Fruit fly (Drosophila melanogaster): Measurements from ENCODE around the gene Ogg1.

The Ogg1 gene

DNA sequence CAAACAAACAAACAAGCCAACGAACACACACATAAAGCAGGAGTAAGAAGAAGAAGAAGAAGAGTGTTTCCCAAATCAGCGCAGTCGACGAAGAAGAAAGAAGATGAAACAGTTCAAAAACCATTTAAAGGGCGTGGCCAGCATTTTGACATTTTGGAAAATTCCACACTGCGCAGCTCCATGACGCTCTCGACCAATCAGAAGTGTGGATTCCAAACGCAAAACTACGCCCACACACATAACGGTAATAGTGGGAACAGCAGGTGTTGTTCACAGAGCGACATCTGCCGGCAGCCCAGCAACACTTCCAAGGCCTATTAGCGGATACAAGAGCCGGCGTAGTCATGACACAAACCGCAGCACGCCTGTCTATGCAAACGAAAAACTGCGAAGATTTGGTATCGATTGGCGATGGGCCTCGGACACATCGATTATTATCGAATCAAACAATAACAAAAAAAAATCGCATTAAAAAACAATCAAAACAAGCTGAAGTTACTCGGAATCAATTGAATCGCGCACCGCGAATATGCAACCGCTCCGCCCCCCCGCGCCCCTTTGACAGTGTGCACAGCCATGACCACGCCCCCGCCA lies 13.4 kb upstream of the Ogg1 start, which contains the start of gene Rubicon (continued):
- TF ChIP-seq schlank (tag; optimal IDR thresholded peaks at IDR 0.05) (no peak), Dbx (GFP tag; IDR thresholded peaks at IDR 0.05) (peak; percentile 79), CG15479 (GFP tag; optimal IDR thresholded peaks at IDR 0.05) (no peak), sob (GFP tag; IDR thresholded peaks at IDR 0.05) (0 out of 2 replicates have a peak, but pooled peaks have one; percentile 43), E2f2 (GFP tag; IDR thresholded peaks at IDR 0.05) (peak; percentile 53; the same call in 1 of the 2 replicates), Hmx (GFP tag; optimal IDR thresholded peaks at IDR 0.05) (no peak), bigmax (GFP tag; optimal IDR thresholded peaks at IDR 0.05) (peak; percentile 16), Usf (GFP tag; optimal IDR thresholded peaks at IDR 0.05) (no peak), CG4282 (GFP tag; optimal IDR thresholded peaks at IDR 0.05) (peak; percentile 39), vfl (GFP tag; optimal IDR thresholded peaks at IDR 0.05) (no peak), CG32767 (GFP tag; IDR thresholded peaks at IDR 0.05) (no peak), CG11398 (GFP tag; optimal IDR thresholded peaks at IDR 0.05) (no peak), tin (GFP tag; optimal IDR thresholded peaks at IDR 0.05) (peak; percentile 22), CG16813 (GFP tag; IDR thresholded peaks at IDR 0.05; ENCODE audit: partially characterized antibody) (peak; percentile 86), slbo (GFP tag; IDR thresholded peaks at IDR 0.05) (peak; percentile 52), CG2875 (GFP tag; optimal IDR thresholded peaks at IDR 0.05) (peak; percentile 29), slp2 (GFP tag; optimal IDR thresholded peaks at IDR 0.05) (no peak), ERR (GFP tag; optimal IDR thresholded peaks at IDR 0.05) (peak; percentile 55), Oli (tag; optimal IDR thresholded peaks at IDR 0.05) (no peak), exex (tag; optimal IDR thresholded peaks at IDR 0.05) (peak; percentile 73), sc (optimal IDR thresholded peaks at IDR 0.05) (no peak), sc (GFP tag; optimal IDR thresholded peaks at IDR 0.05) (no peak), nom (GFP tag; optimal IDR thresholded peaks at IDR 0.05) (peak; percentile 86), CG6689 (GFP tag; IDR thresholded peaks at IDR 0.05) (no peak), CG11504 (tag; optimal IDR thresholded peaks at IDR 0.05) (peak; percentile 36), gro (GFP tag; optimal IDR thresholded peaks at IDR 0.05) (peak; percentile 10), CG6254 (GFP tag; optimal IDR thresholded peaks at IDR 0.05) (no peak), TFAM (GFP tag; optimal IDR thresholded peaks at IDR 0.05) (no peak), CG17612 (GFP tag; IDR thresholded peaks at IDR 0.05) (no peak), Antp (GFP tag; optimal IDR thresholded peaks at IDR 0.05) (peak; percentile 9), inv (GFP tag; IDR thresholded peaks at IDR 0.05; ENCODE audit: partially characterized antibody) (peak; percentile 77), lola (GFP tag; optimal IDR thresholded peaks at IDR 0.05) (no peak), danr (GFP tag; IDR thresholded peaks at IDR 0.05) (no peak), CG15073 (GFP tag; optimal IDR thresholded peaks at IDR 0.05) (no peak), ttk (GFP tag; IDR thresholded peaks at IDR 0.05) (no peak), Dek (tag; optimal IDR thresholded peaks at IDR 0.05) (peak; percentile 48), gfzf (GFP tag; optimal IDR thresholded peaks at IDR 0.05) (peak; percentile 64), CG2199 (GFP tag; IDR thresholded peaks at IDR 0.05) (0 out of 3 replicates have a peak, but pooled peaks have one; percentile 58), dati (GFP tag; IDR thresholded peaks at IDR 0.05) (no peak), pfk (GFP tag; optimal IDR thresholded peaks at IDR 0.05) (no peak), wek (GFP tag; optimal IDR thresholded peaks at IDR 0.05) (peak; percentile 1), CG15011 (GFP tag; optimal IDR thresholded peaks at IDR 0.05) (no peak), CG18011 (GFP tag; optimal IDR thresholded peaks at IDR 0.05) (no peak), CG12219 (GFP tag; optimal IDR thresholded peaks at IDR 0.05) (no peak), psq (GFP tag; optimal IDR thresholded peaks at IDR 0.05) (no peak), CG8290 (GFP tag; optimal IDR thresholded peaks at IDR 0.05) (peak; percentile 96), CG8290 (tag; optimal IDR thresholded peaks at IDR 0.05) (peak; percentile 72 to 97), CG34224 (GFP tag; IDR thresholded peaks at IDR 0.05; ENCODE audit: partially characterized antibody) (peak; percentile 91), Bgb (GFP tag; IDR thresholded peaks at IDR 0.05; ENCODE audit: partially characterized antibody) (peak; percentile 95), ab (GFP tag; optimal IDR thresholded peaks at IDR 0.05) (no peak), Oaz (GFP tag; IDR thresholded peaks at IDR 0.05) (no peak)
